Worm (Caenorhabditis elegans): ENCODE results near the gene mls-2.

mls-2 gene

ce11 chrX:4795329-4795728, 33.9 kb upstream of the mls-2 start (continued):
- TF ChIP-seq efl-1 (optimal IDR thresholded peaks at IDR 0.05), result no peak
- peak in 1 of 2 experiments; percentile 69 for TF ChIP-seq efl-1 (GFP tag; optimal IDR thresholded peaks at IDR 0.05 in 1 of 2)
- TF ChIP-seq lin-35 (GFP tag; optimal IDR thresholded peaks at IDR 0.05), result peak in 1 of 2 experiments; percentile 63
- no peak for TF ChIP-seq fkh-8 (tag; optimal IDR thresholded peaks at IDR 0.05)
- peak in 1 of 6 experiments; percentile 36 for TF ChIP-seq elt-3 (tag; optimal IDR thresholded peaks at IDR 0.05)
- TF ChIP-seq egl-13 (tag; optimal IDR thresholded peaks at IDR 0.05), result no peak
- TF ChIP-seq lin-14 (GFP tag; optimal IDR thresholded peaks at IDR 0.05), result peak; percentile 51
- peak in 1 of 2 experiments; percentile 30 for TF ChIP-seq mdl-1 (tag; optimal IDR thresholded peaks at IDR 0.05)
- TF ChIP-seq fos-1 (tag; optimal IDR thresholded peaks at IDR 0.05), result no peak
- peak; percentile 48 for TF ChIP-seq nhr-71 (tag; optimal IDR thresholded peaks at IDR 0.05)
- TF ChIP-seq nhr-85 (tag), result peak; percentile 18
- no peak for TF ChIP-seq ztf-11 (tag; optimal IDR thresholded peaks at IDR 0.05)
- TF ChIP-seq ceh-88 (GFP tag; IDR thresholded peaks at IDR 0.05), result no peak
- TF ChIP-seq hlh-4 (tag; optimal IDR thresholded peaks at IDR 0.05), result no peak

- TF ChIP-seq vab-15 (tag; optimal IDR thresholded peaks at IDR 0.05) (no peak), fos-1 (tag; optimal IDR thresholded peaks at IDR 0.05) (no peak), F16B12.6 (tag; optimal IDR thresholded peaks at IDR 0.05) (no peak), ceh-88 (GFP tag; IDR thresholded peaks at IDR 0.05) (no peak), ztf-11 (tag; optimal IDR thresholded peaks at IDR 0.05) (no peak), jun-1 (tag; optimal IDR thresholded peaks at IDR 0.05) (peak; percentile 28), fkh-10 (GFP tag; optimal IDR thresholded peaks at IDR 0.05) (no peak), nhr-11 (tag; optimal IDR thresholded peaks at IDR 0.05) (no peak), nhr-77 (tag; optimal IDR thresholded peaks at IDR 0.05) (no peak), pax-3 (tag; optimal IDR thresholded peaks at IDR 0.05) (peak; percentile 20), nhr-47 (tag; optimal IDR thresholded peaks at IDR 0.05) (no peak), tbx-2 (tag; optimal IDR thresholded peaks at IDR 0.05) (no peak), grh-1 (GFP tag; IDR thresholded peaks at IDR 0.05) (no peak), nhr-85 (tag) (no peak), sptf-1 (tag; optimal IDR thresholded peaks at IDR 0.05) (no peak), Y116A8C.19 (tag; optimal IDR thresholded peaks at IDR 0.05; ENCODE audit: borderline replicate concordance) (no peak), mep-1 (tag; optimal IDR thresholded peaks at IDR 0.05) (no peak), dpl-1 (GFP tag; optimal IDR thresholded peaks at IDR 0.05) (no peak), unc-62 (GFP tag; optimal IDR thresholded peaks at IDR 0.05) (no peak), alr-1 (tag; optimal IDR thresholded peaks at IDR 0.05; ENCODE audit: borderline replicate concordance) (no peak), lin-15B (tag; optimal IDR thresholded peaks at IDR 0.05) (no peak), ces-1 (GFP tag; optimal IDR thresholded peaks at IDR 0.05) (no peak), lin-14 (GFP tag; optimal IDR thresholded peaks at IDR 0.05) (peak; percentile 18), snpc-4 (tag; optimal IDR thresholded peaks at IDR 0.05) (no peak), nhr-20 (tag; optimal IDR thresholded peaks at IDR 0.05) (peak; percentile 17), nhr-237 (tag; optimal IDR thresholded peaks at IDR 0.05) (no peak), zip-4 (GFP tag; optimal IDR thresholded peaks at IDR 0.05) (no peak), unc-130 (tag; optimal IDR thresholded peaks at IDR 0.05) (no peak), nhr-76 (tag; optimal IDR thresholded peaks at IDR 0.05) (no peak), nhr-71 (tag; optimal IDR thresholded peaks at IDR 0.05) (peak; percentile 57), pag-3 (tag; optimal IDR thresholded peaks at IDR 0.05; ENCODE audit: borderline replicate concordance, insufficient read depth) (no peak), lin-35 (GFP tag; optimal IDR thresholded peaks at IDR 0.05) (peak in 1 of 2 experiments; percentile 56), blmp-1 (tag; optimal IDR thresholded peaks at IDR 0.05) (peak; percentile 80), sup-37 (GFP tag; optimal IDR thresholded peaks at IDR 0.05) (no peak), lin-13 (GFP tag; optimal IDR thresholded peaks at IDR 0.05) (no peak), unc-86 (tag; optimal IDR thresholded peaks at IDR 0.05) (no peak), egl-13 (tag; optimal IDR thresholded peaks at IDR 0.05) (no peak), C34B4.2 (tag; optimal IDR thresholded peaks at IDR 0.05) (no peak), xbp-1 (tag; optimal IDR thresholded peaks at IDR 0.05) (no peak), lsy-2 (tag; optimal IDR thresholded peaks at IDR 0.05) (peak in 1 of 2 experiments; percentile 19), C16A3.4 (tag; optimal IDR thresholded peaks at IDR 0.05) (no peak), C04F5.9 (tag; optimal IDR thresholded peaks at IDR 0.05) (no peak), irx-1 (tag; optimal IDR thresholded peaks at IDR 0.05) (no peak), nhr-19 (GFP tag; conservative IDR thresholded peaks at IDR 0.05) (no peak; the same call in 1 of the 2 replicates), nhr-84 (tag; optimal IDR thresholded peaks at IDR 0.05) (no peak), mdl-1 (tag; optimal IDR thresholded peaks at IDR 0.05) (peak in 1 of 2 experiments; percentile 27)
Measured at ce11 chrX:4794062-4794461, 32.6 kb upstream of the mls-2 start.

All from whole organism, L1 larva.